Worm (Caenorhabditis elegans): ENCODE results near the gene set-3.

DNA sequence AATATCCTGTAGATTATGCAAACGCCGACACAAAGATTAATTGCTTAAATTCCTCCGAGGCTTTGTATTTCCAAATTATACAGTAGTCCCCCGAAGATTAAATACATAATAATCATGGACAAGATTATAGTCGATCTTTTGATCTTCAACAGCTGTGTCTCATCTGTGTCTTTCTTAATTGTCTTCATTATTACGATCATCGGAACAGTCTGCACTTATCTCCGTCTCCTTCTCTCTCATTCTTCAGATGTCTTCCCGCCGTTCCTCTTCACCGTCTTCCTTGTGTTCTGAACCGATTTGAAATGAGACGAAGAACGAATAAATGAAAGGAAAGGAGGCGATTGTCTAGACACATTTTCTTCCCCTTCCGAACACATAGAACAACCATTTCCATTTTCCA, 33.3 kb downstream of the set-3 start:
- no peak for TF ChIP-seq ets-7 (tag; optimal IDR thresholded peaks at IDR 0.05)
- TF ChIP-seq hnd-1 (tag; optimal IDR thresholded peaks at IDR 0.05): no peak
- TF ChIP-seq pes-1 (GFP tag; IDR thresholded peaks at IDR 0.05): no peak
- TF ChIP-seq flt-1 (GFP tag; IDR thresholded peaks at IDR 0.05): no peak
- TF ChIP-seq sea-1 (GFP tag; conservative IDR thresholded peaks at IDR 0.05): no peak
- no peak for TF ChIP-seq tbx-37 (GFP tag; conservative IDR thresholded peaks at IDR 0.05)

Measured in whole organism, early embryonic.